Fruit fly (Drosophila melanogaster): Measurements from ENCODE around the gene w.

- no peak for TF ChIP-seq CG12768 (GFP tag; optimal IDR thresholded peaks at IDR 0.05)
- TF ChIP-seq CG33017 (tag; optimal IDR thresholded peaks at IDR 0.05): no peak
- no peak for TF ChIP-seq tj (GFP tag; optimal IDR thresholded peaks at IDR 0.05)
- no peak for TF ChIP-seq kay (GFP tag; ENCODE audit: borderline replicate concordance)
- TF ChIP-seq bab1 (GFP tag; optimal IDR thresholded peaks at IDR 0.05): no peak
- TF ChIP-seq Crg-1 (GFP tag; optimal IDR thresholded peaks at IDR 0.05): no peak
- no peak for TF ChIP-seq CG1620 (GFP tag; optimal IDR thresholded peaks at IDR 0.05)
Measured at dm6 chrX:2791898-2792297, 4.4 kb downstream of the w start.
